Fruit fly (Drosophila melanogaster) whole organism, adult: Measurements from ENCODE around the gene CG13676.

Experiments
- CG11617 ChIP-seq: fragments of 200-800 bp; sonication (Bioruptor generic); optimal IDR thresholded peaks from 2 replicates; lab custom pipeline; 2017; ENCODE audit warnings: mild to moderate bottlenecking, missing biosample characterization, missing genetic modification reagents, missing genetic modification characterization
- CG12768 ChIP-seq: fragments of 200-800 bp; sonication (Bioruptor generic); optimal IDR thresholded peaks from 2 replicates; lab custom pipeline; 2017; ENCODE audit warnings: missing biosample characterization, missing genetic modification characterization, mild to moderate bottlenecking, moderate library complexity, missing genetic modification reagents
- CG14711 ChIP-seq: fragments of 200-800 bp; sonication (Bioruptor generic); optimal IDR thresholded peaks from 2 replicates; lab custom pipeline; 2018; ENCODE audit warnings: missing biosample characterization, mild to moderate bottlenecking, missing genetic modification characterization, moderate library complexity
- CG1620 ChIP-seq: fragments of 200-800 bp; sonication (Bioruptor generic); optimal IDR thresholded peaks from 2 replicates; lab custom pipeline; 2016; ENCODE audit warnings: missing biosample characterization, missing genetic modification characterization
- CG33017 ChIP-seq: fragments of 200-800 bp; sonication (Bioruptor generic); optimal IDR thresholded peaks from 2 replicates; lab custom pipeline; 2018; ENCODE audit warnings: missing biosample characterization, mild to moderate bottlenecking, missing genetic modification characterization, moderate library complexity
- CG5204 ChIP-seq: fragments of 200-800 bp; sonication (Bioruptor generic); optimal IDR thresholded peaks from 2 replicates; lab custom pipeline; 2016; ENCODE audit warnings: missing biosample characterization, missing genetic modification characterization
- CG7045 ChIP-seq: fragments of 200-800 bp; sonication (Bioruptor generic); optimal IDR thresholded peaks from 2 replicates; lab custom pipeline; 2017; ENCODE audit warnings: missing biosample characterization, mild to moderate bottlenecking, missing genetic modification characterization
- CG7101 ChIP-seq: fragments of 200-800 bp; sonication (Bioruptor generic); optimal IDR thresholded peaks from 2 replicates; lab custom pipeline; 2018; ENCODE audit warnings: missing biosample characterization, mild to moderate bottlenecking, missing genetic modification characterization, moderate library complexity
- Clk ChIP-seq: fragments of 200-800 bp; sonication (Bioruptor generic); optimal IDR thresholded peaks from 2 replicates; lab custom pipeline; 2017; ENCODE audit warnings: missing biosample characterization, missing genetic modification characterization
- Crg-1 ChIP-seq: fragments of 200-800 bp; sonication (Bioruptor generic); optimal IDR thresholded peaks from 2 replicates; lab custom pipeline; 2016; ENCODE audit warnings: missing biosample characterization, missing genetic modification characterization
- Hr96 ChIP-seq: fragments of 200-800 bp; sonication (Bioruptor generic); optimal IDR thresholded peaks from 2 replicates; lab custom pipeline; 2016; ENCODE audit warnings: missing biosample characterization, missing genetic modification characterization
- Mnt ChIP-seq: fragments of 200-800 bp; sonication (Bioruptor generic); optimal IDR thresholded peaks from 2 replicates; lab custom pipeline; 2016; ENCODE audit warnings: missing biosample characterization, mild to moderate bottlenecking, missing genetic modification characterization
- bab1 ChIP-seq: fragments of 200-800 bp; sonication (Bioruptor generic); optimal IDR thresholded peaks from 3 replicates; lab custom pipeline; 2019; ENCODE audit warnings: missing biosample characterization, mild to moderate bottlenecking, missing genetic modification characterization, moderate library complexity
- cic ChIP-seq: fragments of 200-800 bp; sonication (Bioruptor generic); optimal IDR thresholded peaks from 2 replicates; lab custom pipeline; 2017; ENCODE audit warnings: missing biosample characterization, mild to moderate bottlenecking, missing genetic modification characterization, moderate library complexity
- cnc ChIP-seq, 2 experiments: fragments of >200 bp; optimal IDR thresholded peaks; 2 replicates each; lab custom pipeline; 2017
- kay ChIP-seq: fragments of 200-800 bp; sonication (Bioruptor generic); peaks from one replicate; lab custom pipeline; 2016; ENCODE audit warnings: missing biosample characterization, missing genetic modification characterization, borderline replicate concordance
- ovo ChIP-seq: fragments of 200-800 bp; sonication (Bioruptor generic); optimal IDR thresholded peaks from 2 replicates; lab custom pipeline; 2016; ENCODE audit warnings: missing biosample characterization, missing genetic modification characterization
- pad ChIP-seq: fragments of 200-800 bp; sonication (Bioruptor generic); optimal IDR thresholded peaks from 3 replicates; lab custom pipeline; 2017; ENCODE audit warnings: missing biosample characterization, missing genetic modification characterization, mild to moderate bottlenecking, moderate library complexity, missing genetic modification reagents
- tj ChIP-seq: fragments of 200-800 bp; sonication (Bioruptor generic); optimal IDR thresholded peaks from 3 replicates; lab custom pipeline; 2017; ENCODE audit warnings: missing biosample characterization, mild to moderate bottlenecking, missing genetic modification characterization, moderate library complexity
- toe ChIP-seq: fragments of 200-800 bp; sonication (Bioruptor generic); optimal IDR thresholded peaks from 2 replicates; lab custom pipeline; 2016; ENCODE audit warnings: missing biosample characterization, missing genetic modification characterization

Gene CG13676

DNA sequence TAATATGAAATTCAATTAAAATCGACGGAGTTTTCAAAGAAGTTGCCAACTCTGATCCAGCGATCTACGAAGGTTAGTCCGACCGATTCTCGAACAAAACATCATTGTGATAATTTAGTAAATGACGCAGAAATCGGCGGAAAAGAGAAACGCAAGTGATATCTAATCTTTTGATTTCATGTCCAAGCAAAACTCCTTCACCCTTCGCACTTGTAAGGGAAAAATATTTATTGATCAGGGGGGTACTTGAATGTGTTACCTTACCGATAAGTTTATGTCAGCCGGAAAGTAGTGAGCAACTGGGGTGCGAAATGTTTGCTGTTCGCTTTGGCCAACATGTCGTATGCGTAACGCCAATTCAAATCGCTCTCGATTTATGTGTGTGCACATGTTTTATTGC is 54.5 kb downstream of the CG13676 start:
- TF ChIP-seq Clk = no peak
- no peak for TF ChIP-seq cnc (optimal IDR thresholded peaks at IDR 0.05; lab: Kevin White, UChicago)
- no peak for TF ChIP-seq CG12768
- no peak for TF ChIP-seq pad (GFP tag; lab: Kevin White, UChicago)
- TF ChIP-seq ovo (GFP tag; lab: Kevin White, UChicago) = no peak

DNA sequence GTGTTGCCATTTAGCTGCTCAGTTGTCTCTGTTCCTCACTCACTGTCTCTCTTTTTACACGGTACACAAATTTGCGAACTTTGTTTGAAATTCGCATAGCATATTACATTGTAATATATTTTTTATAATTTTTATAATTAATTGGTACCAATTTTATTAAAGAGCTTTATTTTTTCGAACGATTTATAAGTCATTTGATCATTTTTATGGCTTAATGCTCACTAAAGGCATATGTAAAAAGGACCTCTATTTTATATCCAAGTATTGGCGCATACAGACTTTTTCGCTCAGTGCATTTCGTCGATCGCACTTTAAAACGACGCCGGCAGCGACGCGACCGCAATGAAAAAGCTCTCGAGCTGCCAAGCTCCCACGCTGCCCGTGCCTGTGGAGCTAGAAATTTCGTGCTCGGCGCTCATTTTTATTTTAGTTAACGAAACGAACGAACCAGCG is 55.5 kb downstream of the CG13676 start:
- TF ChIP-seq CG1620 (peak; percentile 87), CG12768 (peak; percentile 99), toe (GFP tag; lab: Kevin White, UChicago) (peak; percentile 96), cnc (optimal IDR thresholded peaks at IDR 0.05; lab: Kevin White, UChicago) (no peak), CG33017 (tag; lab: Kevin White, UChicago) (peak; percentile 98), cic (GFP tag; lab: Kevin White, UChicago) (peak; percentile 85), pad (GFP tag; lab: Kevin White, UChicago) (peak; percentile 90), tj (GFP tag; lab: Kevin White, UChicago) (peak; percentile 92), Clk (peak; percentile 96), ovo (GFP tag; lab: Kevin White, UChicago) (peak; percentile 96), Mnt (peak; percentile 93), Crg-1 (GFP tag; lab: Kevin White, UChicago) (peak; percentile 94), CG7101 (peak; percentile 98), CG11617 (peak; percentile 99), kay (GFP tag; lab: Kevin White, UChicago) (peak; percentile 98), Hr96 (GFP tag; lab: Kevin White, UChicago) (peak; percentile 89), CG5204 (GFP tag; lab: Kevin White, UChicago) (peak; percentile 95), bab1 (peak; percentile 96), CG7045 (GFP tag; lab: Kevin White, UChicago) (peak; percentile 99), CG14711 (tag; lab: Kevin White, UChicago) (peak; percentile 94)

DNA sequence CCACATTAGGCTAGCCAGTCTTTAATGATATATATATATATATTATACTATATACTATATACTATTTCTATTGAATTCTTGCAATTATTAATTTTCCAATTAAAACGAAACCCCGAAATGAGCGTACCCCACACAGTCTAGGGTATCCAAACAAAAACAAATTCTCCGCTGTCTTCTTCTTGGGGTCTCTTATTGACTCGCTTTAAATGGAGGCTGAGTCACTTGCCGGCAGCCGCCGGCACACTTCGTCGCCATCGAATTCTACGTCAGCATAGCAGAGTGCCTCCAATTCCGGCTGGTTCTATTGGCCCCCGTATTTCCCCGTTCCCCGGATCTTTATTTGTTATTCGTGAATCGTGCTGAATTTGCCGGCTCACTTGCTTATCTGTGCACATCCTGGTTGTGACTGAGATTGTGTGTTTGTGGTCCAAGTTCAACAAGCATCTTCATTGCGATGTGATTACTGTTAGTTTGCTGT is 56.9 kb downstream of the CG13676 start:
- TF ChIP-seq cnc (optimal IDR thresholded peaks at IDR 0.05; lab: Kevin White, UChicago) = no peak
- TF ChIP-seq toe (GFP tag; lab: Kevin White, UChicago) = no peak
- TF ChIP-seq CG14711 (tag; lab: Kevin White, UChicago) = peak; percentile 35
- TF ChIP-seq CG1620 = no peak
- peak; percentile 59 for TF ChIP-seq CG33017 (tag; lab: Kevin White, UChicago)
- peak; percentile 22 for TF ChIP-seq CG7045 (GFP tag; lab: Kevin White, UChicago)
- TF ChIP-seq CG11617 = peak; percentile 29
- TF ChIP-seq cic (GFP tag; lab: Kevin White, UChicago) = peak; percentile 60
- peak; percentile 46 for TF ChIP-seq CG7101
- no peak for TF ChIP-seq Clk
- TF ChIP-seq kay (GFP tag; lab: Kevin White, UChicago) = peak; percentile 49
- peak; percentile 66 for TF ChIP-seq tj (GFP tag; lab: Kevin White, UChicago)

DNA sequence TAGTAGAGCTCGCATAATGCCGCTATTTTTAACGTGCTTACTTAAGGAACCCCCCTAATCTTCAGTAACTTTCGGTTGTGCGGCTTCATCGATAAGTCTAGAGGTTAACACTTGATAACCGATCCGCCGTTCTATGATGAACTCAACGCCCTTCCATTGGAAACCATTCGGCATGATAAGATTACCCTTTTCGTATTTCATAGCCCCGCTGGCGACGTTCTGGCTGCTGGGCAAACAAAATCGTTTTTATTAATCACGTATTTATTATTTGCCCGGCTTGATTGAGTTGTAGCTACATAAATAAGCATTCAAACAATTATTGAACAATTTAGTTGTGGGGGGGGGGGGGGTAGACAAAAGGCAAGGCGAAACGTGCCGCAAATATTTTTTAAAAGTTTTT is 58.1 kb downstream of the CG13676 start:
- TF ChIP-seq CG7101 (no peak), cic (GFP tag; lab: Kevin White, UChicago) (peak; percentile 36)
